Worm (Caenorhabditis elegans) whole organism, late embryonic: ENCODE measurements around the gene aqp-2.
A peak's percentile ranks its signal among the peaks of the same experiment; 100 is the strongest.

Experiments used
- C08G9.2 ChIP-seq: sonication (generic microtip); optimal IDR thresholded peaks from 2 replicates; lab custom pipeline; 2016; ENCODE audit warnings: mild to moderate bottlenecking, missing genetic modification characterization, moderate library complexity, missing compliant biosample characterization
- F13H6.1 ChIP-seq: sonication (generic microtip); optimal IDR thresholded peaks from 2 replicates; lab custom pipeline; 2016; ENCODE audit warnings: missing genetic modification characterization, missing compliant biosample characterization
- K02D7.2 ChIP-seq: sonication (generic microtip); optimal IDR thresholded peaks from 2 replicates; lab custom pipeline; 2017; ENCODE audit warnings: mild to moderate bottlenecking, missing genetic modification characterization, missing compliant biosample characterization
- T23F11.4 ChIP-seq: fragments of 200-800 bp; sonication (Bioruptor generic); optimal IDR thresholded peaks from 2 replicates; lab custom pipeline; 2018; ENCODE audit warnings: mild to moderate bottlenecking, missing genetic modification characterization, missing compliant biosample characterization
- Y22D7AL.16 ChIP-seq: sonication (generic microtip); optimal IDR thresholded peaks from 2 replicates; lab custom pipeline; 2016; ENCODE audit warnings: missing genetic modification characterization, missing compliant biosample characterization
- ahr-1 ChIP-seq: sonication (generic microtip); optimal IDR thresholded peaks from 2 replicates; lab custom pipeline; 2016; ENCODE audit warnings: missing genetic modification characterization, missing compliant biosample characterization
- ama-1 ChIP-seq: fragments of 150-350 bp; optimal IDR thresholded peaks from 2 replicates; lab custom pipeline; 2014
- ceh-14 ChIP-seq: sonication (generic microtip); optimal IDR thresholded peaks from 2 replicates; lab custom pipeline; 2016; ENCODE audit warnings: missing genotype, missing genetic modification characterization, missing compliant biosample characterization
- ceh-18 ChIP-seq: sonication (generic microtip); optimal IDR thresholded peaks from 2 replicates; lab custom pipeline; 2016; ENCODE audit warnings: missing genetic modification characterization, missing compliant biosample characterization
- ceh-2 ChIP-seq: sonication (generic microtip); optimal IDR thresholded peaks from 2 replicates; lab custom pipeline; 2016; ENCODE audit warnings: missing genotype, missing genetic modification characterization, missing compliant biosample characterization
- ceh-22 ChIP-seq: sonication (generic microtip); optimal IDR thresholded peaks from 2 replicates; lab custom pipeline; 2017; ENCODE audit warnings: missing biosample characterization, missing genetic modification characterization
- ceh-24 ChIP-seq: sonication (generic microtip); optimal IDR thresholded peaks from 2 replicates; lab custom pipeline; 2016; ENCODE audit warnings: mild to moderate bottlenecking, missing genetic modification characterization, missing compliant biosample characterization
- ceh-30 ChIP-seq: fragments of 150-350 bp; optimal IDR thresholded peaks from 2 replicates; lab custom pipeline; 2014; ENCODE audit warnings: missing biosample characterization, missing genetic modification characterization
- ceh-31 ChIP-seq: sonication (generic microtip); optimal IDR thresholded peaks from 2 replicates; lab custom pipeline; 2016; ENCODE audit warnings: missing genetic modification characterization, missing compliant biosample characterization
- ceh-34 ChIP-seq: sonication (generic microtip); optimal IDR thresholded peaks from 2 replicates; lab custom pipeline; 2016; ENCODE audit warnings: mild to moderate bottlenecking, missing genetic modification characterization, missing compliant biosample characterization
- ceh-45 ChIP-seq: fragments of 200-800 bp; sonication (Bioruptor generic); IDR thresholded peaks from 2 replicates; pipeline ENCODE4 v1.3.6; 2022; ENCODE audit warnings: missing genetic modification reagents, missing genetic modification characterization, missing compliant biosample characterization
- dve-1 ChIP-seq: sonication (generic microtip); optimal IDR thresholded peaks from 2 replicates; lab custom pipeline; 2017; ENCODE audit warnings: antibody characterized with exemption, mild to moderate bottlenecking, missing genetic modification characterization, missing compliant biosample characterization
- elt-2 ChIP-seq: sonication (generic microtip); optimal IDR thresholded peaks from 2 replicates; lab custom pipeline; 2016; ENCODE audit warnings: missing genetic modification reagents, missing genetic modification characterization, missing compliant biosample characterization
- ets-4 ChIP-seq: sonication (generic microtip); optimal IDR thresholded peaks from 2 replicates; lab custom pipeline; 2016; ENCODE audit warnings: missing genetic modification characterization, missing compliant biosample characterization
- eyg-1 ChIP-seq: sonication (generic microtip); optimal IDR thresholded peaks from 2 replicates; lab custom pipeline; 2016; ENCODE audit warnings: missing genotype, missing genetic modification characterization, missing compliant biosample characterization
- fkh-10 ChIP-seq: fragments of 150-350 bp; optimal IDR thresholded peaks from 2 replicates; lab custom pipeline; 2014; ENCODE audit warnings: missing biosample characterization, missing genetic modification reagents, missing genetic modification characterization
- fkh-6 ChIP-seq: sonication (generic microtip); optimal IDR thresholded peaks from 2 replicates; lab custom pipeline; 2016; ENCODE audit warnings: missing genetic modification characterization, missing compliant biosample characterization
- gmeb-2 ChIP-seq: sonication (generic microtip); optimal IDR thresholded peaks from 2 replicates; lab custom pipeline; 2016; ENCODE audit warnings: missing genetic modification characterization, inconsistent platforms, missing compliant biosample characterization
- hlh-13 ChIP-seq: fragments of 200-800 bp; sonication (Bioruptor generic); optimal IDR thresholded peaks from 2 replicates; lab custom pipeline; 2018; ENCODE audit warnings: mild to moderate bottlenecking, missing genetic modification characterization, missing compliant biosample characterization
- hlh-30 ChIP-seq: sonication (generic microtip); optimal IDR thresholded peaks from 2 replicates; lab custom pipeline; 2017; ENCODE audit warnings: antibody characterized with exemption, missing genetic modification characterization, missing compliant biosample characterization; ENCODE audit not compliant: insufficient read depth
- hlh-6 ChIP-seq: sonication (generic microtip); optimal IDR thresholded peaks from 2 replicates; lab custom pipeline; 2016; ENCODE audit warnings: missing genotype, missing genetic modification characterization, missing compliant biosample characterization
- lim-6 ChIP-seq: sonication (generic microtip); optimal IDR thresholded peaks from 2 replicates; lab custom pipeline; 2016; ENCODE audit warnings: missing genetic modification characterization, missing compliant biosample characterization
- lin-11 ChIP-seq: fragments of 200-800 bp; sonication (Bioruptor generic); optimal IDR thresholded peaks from 2 replicates; lab custom pipeline; 2018; ENCODE audit warnings: mild to moderate bottlenecking, missing genetic modification characterization, missing compliant biosample characterization
- madf-2 ChIP-seq: sonication (generic microtip); optimal IDR thresholded peaks from 2 replicates; lab custom pipeline; 2017; ENCODE audit warnings: missing genetic modification characterization, missing compliant biosample characterization
- nfya-1 ChIP-seq: sonication (generic microtip); optimal IDR thresholded peaks from 2 replicates; lab custom pipeline; 2017; ENCODE audit warnings: missing genetic modification characterization, mild to moderate bottlenecking, missing compliant biosample characterization, antibody characterized with exemption, moderate library complexity
- nhr-11 ChIP-seq: fragments of 150-350 bp; optimal IDR thresholded peaks from 2 replicates; lab custom pipeline; 2014; ENCODE audit warnings: missing biosample characterization, missing genetic modification characterization
- pat-9 ChIP-seq: fragments of 200-800 bp; sonication (Bioruptor generic); optimal IDR thresholded peaks from 2 replicates; lab custom pipeline; 2018; ENCODE audit warnings: mild to moderate bottlenecking, missing genetic modification characterization, moderate library complexity, missing compliant biosample characterization
- pha-2 ChIP-seq: sonication (generic microtip); optimal IDR thresholded peaks from 2 replicates; lab custom pipeline; 2017; ENCODE audit warnings: mild to moderate bottlenecking, missing genetic modification characterization, missing compliant biosample characterization
- pha-4 ChIP-seq: fragments of 150-350 bp; optimal IDR thresholded peaks from 2 replicates; lab custom pipeline; 2018; ENCODE audit warnings: missing biosample characterization, missing genetic modification reagents, missing genetic modification characterization
- ref-2 ChIP-seq: sonication (generic microtip); optimal IDR thresholded peaks from 2 replicates; lab custom pipeline; 2016; ENCODE audit warnings: missing genetic modification characterization, missing compliant biosample characterization
- rnt-1 ChIP-seq: sonication (generic microtip); optimal IDR thresholded peaks from 2 replicates; lab custom pipeline; 2016; ENCODE audit warnings: missing genetic modification characterization, missing compliant biosample characterization
- sox-2 ChIP-seq: fragments of 200-800 bp; sonication (Bioruptor generic); IDR thresholded peaks from 2 replicates; pipeline ENCODE4 v1.3.6; 2022; ENCODE audit warnings: missing genetic modification reagents, missing genetic modification characterization, missing compliant biosample characterization
- sox-4 ChIP-seq: sonication (generic microtip); optimal IDR thresholded peaks from 2 replicates; lab custom pipeline; 2017; ENCODE audit warnings: mild to moderate bottlenecking, missing genetic modification characterization, inconsistent platforms, missing compliant biosample characterization
- tbx-2 ChIP-seq: sonication (generic microtip); optimal IDR thresholded peaks from 2 replicates; lab custom pipeline; 2016; ENCODE audit warnings: missing genetic modification characterization, missing compliant biosample characterization
- ttx-3 ChIP-seq: sonication (generic microtip); optimal IDR thresholded peaks from 2 replicates; lab custom pipeline; 2016; ENCODE audit warnings: missing genetic modification reagents, missing genetic modification characterization, missing compliant biosample characterization
- unc-3 ChIP-seq, 2 experiments: fragments of 200-800 bp in 1 of 2; sonication (Bioruptor generic) in 1 of 2; sonication (generic microtip) in 1 of 2; conservative IDR thresholded peaks in 1 of 2; optimal IDR thresholded peaks in 1 of 2; 2 replicates each; pipeline versions ENCODE4 v1.3.6 to Lab custom; 2016 to 2022; ENCODE audit warnings: missing compliant biosample characterization in 2 of 2, missing genetic modification characterization in 2 of 2, missing genetic modification reagents in 1 of 2
- unc-42 ChIP-seq: sonication (generic microtip); optimal IDR thresholded peaks from 2 replicates; lab custom pipeline; 2016; ENCODE audit warnings: missing genotype, missing genetic modification characterization, missing compliant biosample characterization
- unc-55 ChIP-seq: sonication (generic microtip); optimal IDR thresholded peaks from 2 replicates; lab custom pipeline; 2017; ENCODE audit warnings: missing biosample characterization, missing genetic modification reagents, missing genetic modification characterization
- unc-86 ChIP-seq: sonication (generic microtip); optimal IDR thresholded peaks from 2 replicates; lab custom pipeline; 2016; ENCODE audit warnings: missing genetic modification characterization, missing compliant biosample characterization

The aqp-2 gene

DNA sequence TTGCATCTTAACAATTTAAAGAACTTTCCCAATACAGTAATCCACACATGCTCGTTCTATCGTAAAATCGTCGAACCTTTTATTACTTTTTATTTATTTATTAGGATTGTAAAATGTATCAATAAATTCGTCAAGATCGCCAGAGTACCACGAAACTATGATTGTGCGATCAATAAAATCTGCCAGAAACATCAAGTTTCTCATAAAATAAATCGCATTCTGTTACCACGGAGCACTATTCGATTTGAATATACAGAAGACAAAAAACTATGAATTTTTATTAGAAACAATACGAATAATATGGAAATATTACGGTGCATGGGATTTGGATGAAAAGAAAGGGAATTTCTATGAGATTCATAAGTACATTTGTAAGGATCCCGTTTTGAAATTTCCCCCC, 5.0 kb upstream of the aqp-2 start, which contains the start of gene C01G6.2:
TSS of gene C01G6.2 (plus strand) at position 301 of the 400 bp plus-strand sequence.
- TF ChIP-seq Y22D7AL.16 (tag; lab: Kevin White, UChicago) (no peak), pha-4 (tag; lab: Kevin White, UChicago) (no peak), rnt-1 (tag; lab: Kevin White, UChicago) (no peak), dve-1 (tag; lab: Kevin White, UChicago) (no peak), lim-6 (no peak), ceh-45 (GFP tag; lab: Robert Waterston, UW) (no peak), ref-2 (tag; lab: Kevin White, UChicago) (no peak), unc-86 (tag; lab: Kevin White, UChicago) (no peak), ama-1 (lab: Kevin White, UChicago) (no peak), ceh-24 (tag; lab: Kevin White, UChicago) (no peak), ceh-30 (tag; lab: Kevin White, UChicago) (no peak), tbx-2 (tag; lab: Kevin White, UChicago) (no peak), lin-11 (tag; lab: Kevin White, UChicago) (no peak)

DNA sequence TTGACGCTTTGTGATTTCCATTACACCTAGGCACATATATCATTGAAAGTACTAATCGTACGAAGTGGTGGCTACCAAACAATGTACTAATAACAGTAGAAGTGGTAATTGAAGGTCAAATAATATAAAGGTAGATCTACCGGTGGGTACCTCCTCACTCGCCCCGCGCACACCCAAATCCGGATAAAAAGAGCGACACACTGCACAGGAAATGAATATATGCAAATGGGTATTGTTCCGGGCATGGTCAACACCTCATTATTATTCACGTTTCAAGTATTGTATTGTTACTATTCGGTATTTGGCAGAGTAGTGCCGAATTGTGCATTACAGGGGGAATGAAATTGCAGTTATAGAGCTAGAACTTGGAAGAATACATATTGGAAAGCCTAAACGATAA, 4.5 kb upstream of the aqp-2 start:
- peak; percentile 64 for TF ChIP-seq sox-2 (GFP tag; lab: Robert Waterston, UW)
- TF ChIP-seq K02D7.2 (tag; lab: Kevin White, UChicago) = no peak

DNA sequence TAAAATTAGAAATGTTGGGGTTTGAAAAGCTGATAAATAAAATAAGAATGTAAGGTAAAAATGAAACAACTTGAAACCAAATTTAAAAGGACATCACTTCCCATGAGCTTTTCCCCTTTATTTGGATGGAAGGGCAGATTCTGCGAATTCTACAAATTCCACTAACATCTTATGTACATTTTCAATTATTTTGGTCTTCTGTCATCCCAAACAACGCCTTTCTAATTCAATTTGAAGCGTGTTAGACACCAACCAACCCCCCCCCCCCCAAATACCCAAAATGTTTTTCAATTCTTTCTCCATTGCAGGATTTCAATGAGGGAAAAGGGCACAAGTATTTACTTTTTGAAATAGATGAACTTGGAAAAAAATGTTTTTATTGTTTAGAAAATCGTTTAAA, 3.9 kb upstream of the aqp-2 start:
- TF ChIP-seq unc-86 (tag; lab: Kevin White, UChicago) = no peak
- TF ChIP-seq unc-3 (GFP tag; conservative IDR thresholded peaks at IDR 0.05; lab: Robert Waterston, UW) = no peak
- no peak for TF ChIP-seq unc-3 (tag; optimal IDR thresholded peaks at IDR 0.05; lab: Kevin White, UChicago)
- TF ChIP-seq unc-42 = peak; percentile 58
- no peak for TF ChIP-seq ama-1 (lab: Kevin White, UChicago)
- TF ChIP-seq hlh-6 (tag; lab: Kevin White, UChicago) = no peak
- TF ChIP-seq sox-4 (tag; lab: Kevin White, UChicago) = no peak

DNA sequence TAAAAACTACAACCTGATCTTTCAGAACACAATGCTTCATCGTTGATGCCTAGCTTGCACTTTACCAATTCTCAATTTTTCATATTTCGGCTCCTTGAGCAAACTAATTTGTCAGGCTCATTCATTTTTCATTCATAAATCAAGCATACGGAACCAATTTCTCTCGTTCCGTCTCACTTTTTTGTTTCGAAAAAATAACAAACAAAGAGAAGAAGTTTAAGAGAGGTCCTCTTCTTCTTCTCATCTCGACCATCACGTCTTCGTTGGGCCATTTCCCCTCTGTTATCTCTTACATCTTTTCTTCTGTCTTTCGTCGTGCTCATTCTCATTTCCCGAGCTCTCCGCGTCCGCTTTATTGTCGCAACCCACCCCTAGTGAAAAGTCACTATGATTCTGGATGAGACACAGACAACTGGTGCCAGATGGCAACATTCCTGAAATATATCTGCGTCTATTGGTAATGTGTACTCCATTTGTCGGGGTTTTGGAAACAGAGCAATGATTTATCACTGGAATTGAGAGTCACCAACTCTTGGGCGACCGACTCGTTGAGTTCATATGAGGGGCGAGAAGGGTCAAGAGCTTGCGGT, 3.0 kb upstream of the aqp-2 start:
- peak; percentile 32 for TF ChIP-seq ceh-18
- no peak for TF ChIP-seq C08G9.2 (tag; lab: Kevin White, UChicago)
- TF ChIP-seq ref-2 (tag; lab: Kevin White, UChicago) = no peak
- no peak for TF ChIP-seq lin-11 (tag; lab: Kevin White, UChicago)
- TF ChIP-seq nfya-1 (tag; lab: Kevin White, UChicago) = peak; percentile 20
- no peak for TF ChIP-seq hlh-6 (tag; lab: Kevin White, UChicago)
- TF ChIP-seq unc-3 (GFP tag; conservative IDR thresholded peaks at IDR 0.05; lab: Robert Waterston, UW) = no peak
- no peak for TF ChIP-seq unc-3 (tag; optimal IDR thresholded peaks at IDR 0.05; lab: Kevin White, UChicago)
- TF ChIP-seq fkh-6 = no peak
- no peak for TF ChIP-seq ahr-1 (tag; lab: Kevin White, UChicago)
- TF ChIP-seq ceh-22 (tag; lab: Kevin White, UChicago) = no peak
- peak; percentile 93 for TF ChIP-seq unc-55 (GFP tag; lab: Kevin White, UChicago)
- TF ChIP-seq lim-6 = no peak
- peak; percentile 33 for TF ChIP-seq ceh-31
- no peak for TF ChIP-seq T23F11.4
- no peak for TF ChIP-seq unc-42
- TF ChIP-seq ets-4 (tag; lab: Kevin White, UChicago) = no peak
- TF ChIP-seq ama-1 (lab: Kevin White, UChicago) = no peak
- no peak for TF ChIP-seq pha-2 (tag; lab: Kevin White, UChicago)
- no peak for TF ChIP-seq pat-9 (tag; lab: Kevin White, UChicago)
- peak; percentile 61 for TF ChIP-seq rnt-1 (tag; lab: Kevin White, UChicago)
- TF ChIP-seq sox-2 (GFP tag; lab: Robert Waterston, UW) = no peak
- TF ChIP-seq F13H6.1 (tag; lab: Kevin White, UChicago) = no peak
- no peak for TF ChIP-seq fkh-10 (GFP tag; lab: Kevin White, UChicago)
- TF ChIP-seq nhr-11 (tag; lab: Kevin White, UChicago) = no peak
- TF ChIP-seq ceh-30 (tag; lab: Kevin White, UChicago) = no peak
- no peak for TF ChIP-seq hlh-30 (tag; lab: Kevin White, UChicago)
- TF ChIP-seq ceh-2 (tag; lab: Kevin White, UChicago) = no peak
- no peak for TF ChIP-seq ceh-24 (tag; lab: Kevin White, UChicago)
- no peak for TF ChIP-seq ttx-3 (tag; lab: Kevin White, UChicago)
- no peak for TF ChIP-seq gmeb-2 (tag; lab: Kevin White, UChicago)
- TF ChIP-seq ceh-14 = peak; percentile 14
- no peak for TF ChIP-seq elt-2
- no peak for TF ChIP-seq hlh-13 (GFP tag; lab: Kevin White, UChicago)
- no peak for TF ChIP-seq eyg-1 (tag; lab: Kevin White, UChicago)
- TF ChIP-seq ceh-34 (tag; lab: Kevin White, UChicago) = no peak
- TF ChIP-seq ceh-45 (GFP tag; lab: Robert Waterston, UW) = no peak
- no peak for TF ChIP-seq madf-2 (tag; lab: Kevin White, UChicago)
